Worm (Caenorhabditis elegans) whole organism, midembryonic: Measurements from ENCODE around the gene T28A11.16.

Experiments used
- T22C8.4 ChIP-seq: fragments of 200-800 bp; sonication (Bioruptor generic); IDR thresholded peaks from 2 replicates; pipeline ENCODE4 v1.3.6; 2022; ENCODE audit warnings: missing genetic modification characterization, missing compliant biosample characterization
- cog-1 ChIP-seq: sonication (generic microtip); optimal IDR thresholded peaks from 2 replicates; lab custom pipeline; 2016; ENCODE audit warnings: missing genetic modification characterization, missing compliant biosample characterization
- flt-1 ChIP-seq: fragments of 200-800 bp; sonication (Bioruptor generic); IDR thresholded peaks from 2 replicates; pipeline ENCODE4 v1.3.6; 2022; ENCODE audit warnings: missing genetic modification characterization, missing compliant biosample characterization
- klf-2 ChIP-seq: fragments of 200-800 bp; sonication (Bioruptor generic); conservative IDR thresholded peaks from 2 replicates; pipeline ENCODE4 v1.3.6; 2022; ENCODE audit warnings: missing genetic modification reagents, missing genetic modification characterization, missing compliant biosample characterization
- med-1 ChIP-seq: sonication (generic microtip); optimal IDR thresholded peaks from 2 replicates; lab custom pipeline; 2017; ENCODE audit warnings: missing genetic modification characterization, mild to moderate bottlenecking, missing compliant biosample characterization, antibody characterized with exemption, missing genetic modification reagents; ENCODE audit not compliant: insufficient read depth
- ref-1 ChIP-seq: fragments of 200-800 bp; sonication (Bioruptor generic); conservative IDR thresholded peaks from 2 replicates; pipeline ENCODE4 v1.3.6; 2022; ENCODE audit warnings: missing genetic modification reagents, missing genetic modification characterization, missing compliant biosample characterization
- tab-1 ChIP-seq: fragments of 200-800 bp; sonication (Bioruptor generic); IDR thresholded peaks from 2 replicates; pipeline ENCODE4 v1.3.6; 2022; ENCODE audit warnings: missing genetic modification characterization, missing compliant biosample characterization
- ztf-23 ChIP-seq: fragments of 200-800 bp; sonication (Bioruptor generic); IDR thresholded peaks from 2 replicates; pipeline ENCODE4 v1.3.6; 2022; ENCODE audit warnings: missing genetic modification reagents, missing genetic modification characterization, missing compliant biosample characterization
- ztf-29 ChIP-seq: fragments of 200-800 bp; sonication (Bioruptor generic); IDR thresholded peaks from 2 replicates; pipeline ENCODE4 v1.3.6; 2022; ENCODE audit warnings: missing genetic modification reagents, missing genetic modification characterization, missing compliant biosample characterization

T28A11.16 gene

DNA sequence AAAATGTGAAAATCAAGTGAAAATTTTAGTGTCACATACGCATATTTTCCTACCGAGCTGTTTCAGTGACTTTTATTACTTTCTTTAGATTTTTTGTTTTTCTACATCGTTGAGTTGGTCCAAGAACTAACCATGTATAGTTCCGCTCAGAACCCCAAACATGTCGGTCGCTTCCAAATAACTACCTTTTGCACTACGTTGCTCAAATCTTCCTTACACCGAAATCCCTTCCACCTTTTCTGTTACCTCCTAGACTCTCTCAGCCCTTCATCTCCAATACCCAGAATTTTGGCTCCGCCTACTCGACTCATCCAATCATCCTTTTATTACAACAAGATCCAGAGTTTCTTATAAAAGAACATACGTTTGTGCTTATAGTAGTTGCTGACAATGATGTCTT lies 25.6 kb upstream of the T28A11.16 start, which contains the start of gene F35F10.5:
Gene F35F10.5 (plus strand): TSS at position 301 of the 400 bp plus-strand sequence.
- TF ChIP-seq flt-1 (GFP tag; lab: Robert Waterston, UW) (no peak), ztf-23 (GFP tag; lab: Robert Waterston, UW) (0 out of 2 replicates have a peak, but pooled peaks have one; percentile 25)

DNA sequence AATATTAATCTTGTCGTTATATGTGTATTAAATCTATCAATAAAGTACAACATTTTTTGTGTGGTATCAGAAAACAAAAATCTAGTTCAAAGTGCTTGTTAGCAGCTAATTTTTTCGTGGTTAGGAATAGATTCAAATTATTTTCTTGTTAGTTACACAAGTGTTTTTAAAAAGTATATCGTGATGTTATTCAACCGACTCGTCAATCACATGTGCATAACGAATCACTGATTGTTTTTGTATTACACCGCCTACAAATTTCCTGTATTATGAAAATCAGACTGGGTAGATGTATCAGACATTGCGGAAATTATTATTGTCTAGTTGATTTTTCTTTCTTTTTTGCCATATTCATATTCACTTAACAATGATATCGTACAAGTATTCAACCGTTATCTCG lies 23.9 kb upstream of the T28A11.16 start, which contains the start of gene str-64:
Gene str-64 (plus strand): TSS at position 301 of the 400 bp plus-strand sequence.
- TF ChIP-seq tab-1 (GFP tag; lab: Robert Waterston, UW) (no peak), T22C8.4 (GFP tag; lab: Robert Waterston, UW) (no peak), med-1 (no peak), flt-1 (GFP tag; lab: Robert Waterston, UW) (no peak), ref-1 (GFP tag; lab: Robert Waterston, UW) (no peak), ztf-29 (GFP tag; lab: Robert Waterston, UW) (no peak), ztf-23 (GFP tag; lab: Robert Waterston, UW) (no peak), cog-1 (tag; lab: Kevin White, UChicago) (no peak), klf-2 (GFP tag; lab: Robert Waterston, UW) (no peak)

DNA sequence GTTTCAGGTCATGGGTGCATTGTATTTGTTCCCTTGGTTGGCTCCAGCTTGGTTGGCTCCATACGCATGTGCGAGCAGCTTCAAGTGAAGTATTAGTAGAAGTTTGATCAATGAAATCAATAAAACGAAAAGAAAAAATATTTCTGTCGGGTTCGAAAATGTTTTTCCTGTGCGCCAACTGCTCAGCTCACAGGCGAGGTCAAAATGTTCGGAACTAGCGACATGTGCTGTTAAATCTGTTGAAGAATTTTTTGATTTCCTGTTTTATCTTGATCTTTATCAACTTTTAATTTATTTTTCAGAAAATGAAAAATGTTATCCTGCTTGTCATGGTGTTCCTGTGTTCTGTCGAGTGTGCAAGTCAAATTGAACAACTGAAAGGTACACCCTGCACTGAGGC lies 22.5 kb upstream of the T28A11.16 start, which contains the start of gene T28A11.25:
Gene T28A11.25 (plus strand): TSS at position 301 of the 400 bp plus-strand sequence.
- no peak for TF ChIP-seq med-1

DNA sequence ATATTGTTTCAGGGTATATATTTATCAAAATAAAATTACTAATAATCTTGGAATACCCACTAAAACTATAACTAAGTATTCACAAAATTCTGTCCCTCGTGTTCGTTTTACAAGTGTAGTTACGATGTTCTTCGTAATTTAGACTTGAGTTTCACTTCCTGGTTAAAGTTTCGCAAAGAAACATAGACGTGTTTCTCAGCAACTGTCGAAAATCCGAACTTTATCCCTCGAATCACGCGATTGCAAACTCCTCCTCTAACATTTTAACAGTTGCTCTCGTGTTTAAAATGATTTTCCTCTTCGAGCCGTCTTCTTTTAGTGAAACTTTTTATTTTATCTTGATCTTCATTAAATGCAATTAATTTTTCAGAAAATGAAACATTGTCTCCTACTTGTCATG lies 21.0 kb upstream of the T28A11.16 start, which contains the start of gene T28A11.2:
Gene T28A11.2 (plus strand): TSS at position 371 of the 400 bp plus-strand sequence.
- TF ChIP-seq cog-1 (tag; lab: Kevin White, UChicago) (no peak), ref-1 (GFP tag; lab: Robert Waterston, UW) (no peak), ztf-29 (GFP tag; lab: Robert Waterston, UW) (no peak), flt-1 (GFP tag; lab: Robert Waterston, UW) (no peak), tab-1 (GFP tag; lab: Robert Waterston, UW) (no peak), klf-2 (GFP tag; lab: Robert Waterston, UW) (no peak), ztf-23 (GFP tag; lab: Robert Waterston, UW) (no peak), med-1 (no peak), T22C8.4 (GFP tag; lab: Robert Waterston, UW) (no peak)

DNA sequence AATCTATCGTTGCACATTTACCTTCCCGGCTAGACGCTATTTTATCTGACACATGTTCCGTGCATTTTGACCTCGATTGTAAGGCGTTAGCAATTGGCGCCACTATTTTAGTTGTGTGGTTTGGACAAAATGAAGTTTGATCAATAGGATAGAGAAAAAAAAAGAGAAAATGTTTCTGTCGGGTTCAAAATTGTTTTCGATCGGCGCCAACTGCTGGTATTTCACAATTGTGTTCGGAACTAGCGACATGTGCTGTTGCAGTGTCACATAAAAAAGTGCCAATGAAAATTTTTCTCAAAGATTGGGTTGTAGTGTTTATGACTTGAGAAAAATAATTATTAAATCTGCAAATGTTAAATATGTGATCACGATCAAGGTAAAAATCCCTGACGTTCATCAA lies 20.1 kb upstream of the T28A11.16 start:
- no peak for TF ChIP-seq ztf-23 (GFP tag; lab: Robert Waterston, UW)
- TF ChIP-seq ref-1 (GFP tag; lab: Robert Waterston, UW) = no peak
- no peak for TF ChIP-seq flt-1 (GFP tag; lab: Robert Waterston, UW)
- TF ChIP-seq T22C8.4 (GFP tag; lab: Robert Waterston, UW) = no peak
- no peak for TF ChIP-seq ztf-29 (GFP tag; lab: Robert Waterston, UW)
- no peak for TF ChIP-seq cog-1 (tag; lab: Kevin White, UChicago)
- no peak for TF ChIP-seq med-1
- TF ChIP-seq klf-2 (GFP tag; lab: Robert Waterston, UW) = no peak
- no peak for TF ChIP-seq tab-1 (GFP tag; lab: Robert Waterston, UW)

DNA sequence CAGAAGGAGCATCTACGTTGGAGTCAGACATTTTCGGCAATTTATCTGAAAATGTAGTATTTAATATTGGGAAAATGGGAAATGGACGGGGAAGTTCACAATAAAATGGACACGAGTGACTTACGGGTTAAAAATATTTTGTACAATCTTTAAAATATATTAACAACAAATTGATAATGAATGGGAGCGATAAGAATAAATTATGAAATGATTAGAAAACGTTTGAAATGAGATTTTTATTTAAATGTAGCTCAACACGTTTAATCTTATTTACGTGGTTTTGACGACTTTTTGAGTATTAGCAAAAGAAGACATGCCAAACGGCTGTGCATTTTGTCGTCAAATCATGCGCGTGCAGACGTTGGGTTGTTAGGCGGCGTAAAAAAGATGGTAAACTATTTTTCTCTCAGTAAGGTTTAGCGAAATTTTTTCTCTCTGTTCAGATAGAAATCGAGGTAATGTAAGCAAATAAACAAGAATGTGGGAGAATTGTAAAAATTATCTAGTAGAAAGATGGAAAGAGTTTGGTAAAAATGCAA lies 19.2 kb upstream of the T28A11.16 start, which contains the start of gene fbxa-64:
Gene fbxa-64 (minus strand): TSS at position 51 of the 539 bp plus-strand sequence.
- no peak for TF ChIP-seq tab-1 (GFP tag; lab: Robert Waterston, UW)
- no peak for TF ChIP-seq cog-1 (tag; lab: Kevin White, UChicago)
- no peak for TF ChIP-seq flt-1 (GFP tag; lab: Robert Waterston, UW)
- no peak for TF ChIP-seq ztf-23 (GFP tag; lab: Robert Waterston, UW)
- no peak for TF ChIP-seq ztf-29 (GFP tag; lab: Robert Waterston, UW)
- TF ChIP-seq T22C8.4 (GFP tag; lab: Robert Waterston, UW) = no peak
- no peak for TF ChIP-seq klf-2 (GFP tag; lab: Robert Waterston, UW)
- no peak for TF ChIP-seq ref-1 (GFP tag; lab: Robert Waterston, UW)
- TF ChIP-seq med-1 = no peak

DNA sequence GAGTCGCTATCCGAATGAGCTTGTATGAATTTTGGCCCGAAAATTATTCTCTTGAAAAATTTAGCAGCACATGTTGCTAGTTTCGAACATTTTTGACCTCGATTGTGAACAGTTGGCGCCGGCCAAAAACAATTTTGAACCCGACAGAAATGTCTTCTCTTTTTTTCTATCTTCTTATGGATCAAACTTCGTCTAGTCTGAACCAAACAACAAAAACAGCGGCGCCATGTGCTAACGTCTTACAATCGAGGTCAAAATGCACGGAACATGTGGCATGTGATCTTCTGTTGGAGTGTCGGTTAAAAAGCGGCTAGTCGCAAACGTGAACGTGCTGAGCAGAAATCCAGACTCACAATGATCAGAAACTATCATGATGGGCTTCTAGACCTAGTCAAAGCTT lies 17.2 kb upstream of the T28A11.16 start:
- TF ChIP-seq T22C8.4 (GFP tag; lab: Robert Waterston, UW) = no peak
- no peak for TF ChIP-seq ztf-29 (GFP tag; lab: Robert Waterston, UW)
- no peak for TF ChIP-seq tab-1 (GFP tag; lab: Robert Waterston, UW)
- no peak for TF ChIP-seq klf-2 (GFP tag; lab: Robert Waterston, UW)
- TF ChIP-seq flt-1 (GFP tag; lab: Robert Waterston, UW) = no peak
- no peak for TF ChIP-seq cog-1 (tag; lab: Kevin White, UChicago)
- no peak for TF ChIP-seq med-1
- no peak for TF ChIP-seq ref-1 (GFP tag; lab: Robert Waterston, UW)
- no peak for TF ChIP-seq ztf-23 (GFP tag; lab: Robert Waterston, UW)

DNA sequence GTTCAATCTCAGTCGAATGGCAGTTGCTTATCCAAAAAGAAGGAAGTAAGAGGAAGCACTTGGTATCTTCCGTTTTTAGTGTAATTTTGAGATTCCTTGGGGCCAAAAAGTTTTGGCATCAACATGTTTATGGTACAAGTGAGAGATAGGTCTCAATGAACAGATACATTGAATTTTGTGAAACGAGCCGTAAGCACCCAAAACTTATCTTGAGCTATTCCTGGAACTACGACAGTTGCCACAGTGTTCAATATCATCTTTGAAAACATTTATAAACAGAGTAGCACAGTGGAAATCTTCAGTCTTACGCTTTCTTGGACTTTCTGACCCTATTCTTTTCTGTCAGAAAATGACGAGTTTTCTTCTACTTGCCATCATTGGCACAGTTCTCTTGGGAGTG lies 16.0 kb upstream of the T28A11.16 start, which contains the start of gene T28A11.3:
Gene T28A11.3 (plus strand): TSS at position 301 of the 400 bp plus-strand sequence.
- TF ChIP-seq T22C8.4 (GFP tag; lab: Robert Waterston, UW) = no peak

DNA sequence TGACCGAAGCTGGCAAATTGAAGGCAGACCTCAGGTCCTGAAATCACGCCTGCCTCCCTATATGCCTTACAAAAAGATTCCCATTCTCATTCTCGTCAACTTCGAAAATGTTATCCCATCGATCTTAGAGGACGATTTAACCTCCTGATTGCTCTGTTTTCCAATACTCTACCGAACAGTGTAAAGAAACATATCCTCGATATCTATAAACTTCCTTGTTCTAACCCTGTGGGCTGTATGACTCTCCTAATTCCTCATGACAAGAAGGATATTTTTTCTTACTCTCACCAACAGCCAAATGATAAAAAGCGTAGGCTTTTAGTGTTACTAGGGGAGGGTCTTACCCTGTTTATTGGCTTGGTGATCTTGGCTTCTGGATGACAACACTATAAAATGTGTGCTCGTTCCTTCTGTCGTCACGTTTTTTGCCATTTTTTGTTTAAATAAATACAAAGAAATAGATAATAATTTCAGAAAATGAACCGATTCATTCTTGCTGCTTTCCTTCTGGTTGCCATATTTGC lies 14.6 kb upstream of the T28A11.16 start, which contains the start of gene T28A11.4:
Gene T28A11.4 (plus strand): TSS at position 474 of the 524 bp plus-strand sequence.
- no peak for TF ChIP-seq T22C8.4 (GFP tag; lab: Robert Waterston, UW)
- TF ChIP-seq ref-1 (GFP tag; lab: Robert Waterston, UW) = no peak
- TF ChIP-seq ztf-23 (GFP tag; lab: Robert Waterston, UW) = no peak
- no peak for TF ChIP-seq tab-1 (GFP tag; lab: Robert Waterston, UW)
- no peak for TF ChIP-seq med-1
- no peak for TF ChIP-seq cog-1 (tag; lab: Kevin White, UChicago)
- TF ChIP-seq flt-1 (GFP tag; lab: Robert Waterston, UW) = no peak
- no peak for TF ChIP-seq klf-2 (GFP tag; lab: Robert Waterston, UW)
- no peak for TF ChIP-seq ztf-29 (GFP tag; lab: Robert Waterston, UW)
